Fruit fly (Drosophila melanogaster) whole organism, pupa: Measurements from ENCODE around the gene CG5004.

Source experiments
- CG10348 ChIP-seq: fragments of 200-800 bp; sonication (Bioruptor generic); IDR thresholded peaks from 2 replicates; pipeline ENCODE4 v1.3.6; 2022; ENCODE audit warnings: missing biosample characterization, missing genetic modification characterization
- CG13204 ChIP-seq: fragments of 200-800 bp; sonication (Bioruptor generic); optimal IDR thresholded peaks from 2 replicates; lab custom pipeline; 2018; ENCODE audit warnings: missing biosample characterization, mild to moderate bottlenecking, missing genetic modification characterization, moderate library complexity
- CG32121 ChIP-seq: fragments of 200-800 bp; sonication (Bioruptor generic); IDR thresholded peaks from 2 replicates; pipeline ENCODE4 v1.3.6; 2022; ENCODE audit warnings: missing biosample characterization, missing genetic modification characterization
- Ets98B ChIP-seq: fragments of 200-800 bp; sonication (Bioruptor generic); IDR thresholded peaks from 2 replicates; pipeline ENCODE4 v1.3.6; 2022; ENCODE audit warnings: missing biosample characterization, missing genetic modification characterization

- no peak for TF ChIP-seq CG10348 (GFP tag; lab: Robert Waterston, UW)
- TF ChIP-seq Ets98B = no peak
- TF ChIP-seq CG32121 (GFP tag; lab: Robert Waterston, UW) = no peak
- TF ChIP-seq CG13204 (GFP tag; lab: Kevin White, UChicago) = no peak
Measured at dm6 chrX:17167304-17167703, 59.9 kb downstream of the CG5004 start.
